Worm (Caenorhabditis elegans) whole organism, mixed stage, embryonic: ENCODE measurements around the gene ZK1037.6.

Source experiments
- M03D4.4 ChIP-seq: sonication (generic microtip); optimal IDR thresholded peaks from 2 replicates; lab custom pipeline; 2017; ENCODE audit warnings: mild to moderate bottlenecking, missing genetic modification characterization, missing compliant biosample characterization
- elt-1 ChIP-seq: sonication (generic microtip); optimal IDR thresholded peaks from 2 replicates; lab custom pipeline; 2017; ENCODE audit warnings: missing genetic modification characterization, mild to moderate bottlenecking, missing compliant biosample characterization, antibody characterized with exemption, moderate library complexity, borderline replicate concordance; ENCODE audit not compliant: insufficient read depth
- flh-1 ChIP-seq: fragments of 200-800 bp; sonication (Bioruptor generic); optimal IDR thresholded peaks from 2 replicates; lab custom pipeline; 2018; ENCODE audit warnings: mild to moderate bottlenecking, missing genetic modification characterization, moderate library complexity, missing compliant biosample characterization
- ham-2 ChIP-seq: fragments of 200-800 bp; sonication (Bioruptor generic); optimal IDR thresholded peaks from 2 replicates; lab custom pipeline; 2018; ENCODE audit warnings: mild to moderate bottlenecking, missing genetic modification characterization, missing compliant biosample characterization
- lin-13 ChIP-seq: fragments of 150-350 bp; optimal IDR thresholded peaks from 2 replicates; lab custom pipeline; 2014; ENCODE audit warnings: missing biosample characterization, missing genetic modification characterization
- lsy-2 ChIP-seq: fragments of 150-350 bp; optimal IDR thresholded peaks from 2 replicates; lab custom pipeline; 2014; ENCODE audit warnings: missing biosample characterization, missing genetic modification characterization
- mab-5 ChIP-seq: fragments of 150-350 bp; optimal IDR thresholded peaks from 2 replicates; lab custom pipeline; 2014; ENCODE audit warnings: missing biosample characterization, missing genetic modification characterization
- nhr-12 ChIP-seq: fragments of 150-350 bp; optimal IDR thresholded peaks from 2 replicates; lab custom pipeline; 2014; ENCODE audit warnings: missing biosample characterization, missing genetic modification characterization
- nhr-76 ChIP-seq: sonication (generic microtip); optimal IDR thresholded peaks from 2 replicates; lab custom pipeline; 2017; ENCODE audit warnings: missing biosample characterization, missing genetic modification characterization
- pha-4 ChIP-seq: fragments of 150-350 bp; optimal IDR thresholded peaks from 2 replicates; lab custom pipeline; 2018; ENCODE audit warnings: missing biosample characterization, missing genetic modification reagents, missing genetic modification characterization
- snpc-4 ChIP-seq: fragments of 150-350 bp; optimal IDR thresholded peaks from 2 replicates; lab custom pipeline; 2014; ENCODE audit warnings: missing biosample characterization, missing genetic modification characterization
- unc-62 ChIP-seq: fragments of 150-350 bp; optimal IDR thresholded peaks from 2 replicates; lab custom pipeline; 2014; ENCODE audit warnings: missing biosample characterization, missing genetic modification reagents, missing genetic modification characterization

ce11 chrV:15287856-15288255 lies 39.7 kb downstream of the ZK1037.6 start, which contains the start of gene cyp-34A1:
- TF ChIP-seq elt-1 (tag; lab: Kevin White, UChicago) (no peak), pha-4 (tag; lab: Kevin White, UChicago) (no peak), flh-1 (GFP tag; lab: Kevin White, UChicago) (no peak), snpc-4 (tag; lab: Kevin White, UChicago) (no peak), unc-62 (no peak), lsy-2 (tag; lab: Kevin White, UChicago) (no peak), nhr-12 (no peak), nhr-76 (no peak), lin-13 (tag; lab: Kevin White, UChicago) (no peak), M03D4.4 (no peak), mab-5 (tag; lab: Kevin White, UChicago) (no peak), ham-2 (no peak)
